Worm (Caenorhabditis elegans) whole organism, L2 larva: Measurements from ENCODE around the gene C14B9.10.

ENCODE experiments used
- ZK546.5 ChIP-seq: sonication (generic microtip); optimal IDR thresholded peaks from 2 replicates; lab custom pipeline; 2017; ENCODE audit warnings: missing biosample characterization, missing genetic modification characterization
- ama-1 ChIP-seq: fragments of 150-350 bp; optimal IDR thresholded peaks from 2 replicates; lab custom pipeline; 2018; ENCODE audit warnings: inconsistent platforms
- ceh-82 ChIP-seq: fragments of 150-350 bp; optimal IDR thresholded peaks from 2 replicates; lab custom pipeline; 2014; ENCODE audit warnings: missing biosample characterization, missing genetic modification characterization
- egl-27 ChIP-seq: sonication (generic microtip); optimal IDR thresholded peaks from 3 replicates; lab custom pipeline; 2017; ENCODE audit warnings: missing biosample characterization, missing genetic modification reagents, missing genetic modification characterization
- nhr-10 ChIP-seq: sonication (generic microtip); optimal IDR thresholded peaks from 2 replicates; lab custom pipeline; 2017; ENCODE audit warnings: missing biosample characterization, missing genetic modification characterization
- nhr-237 ChIP-seq: fragments of 150-350 bp; optimal IDR thresholded peaks from 2 replicates; lab custom pipeline; 2014; ENCODE audit warnings: missing biosample characterization, missing genetic modification characterization
- nhr-6 ChIP-seq: fragments of 150-350 bp; optimal IDR thresholded peaks from 2 replicates; lab custom pipeline; 2014; ENCODE audit warnings: missing biosample characterization, missing genetic modification characterization
- skn-1 ChIP-seq: sonication (generic microtip); optimal IDR thresholded peaks from 2 replicates; lab custom pipeline; 2017; ENCODE audit warnings: missing biosample characterization, missing genetic modification characterization
- snpc-4 ChIP-seq: fragments of 150-350 bp; optimal IDR thresholded peaks from 2 replicates; lab custom pipeline; 2014; ENCODE audit warnings: missing biosample characterization, missing genetic modification characterization
- zag-1 ChIP-seq: fragments of 150-350 bp; optimal IDR thresholded peaks from 2 replicates; lab custom pipeline; 2014; ENCODE audit warnings: missing biosample characterization, missing genetic modification characterization
- ztf-11 ChIP-seq: sonication (generic microtip); optimal IDR thresholded peaks from 2 replicates; lab custom pipeline; 2017; ENCODE audit warnings: missing biosample characterization, missing genetic modification characterization
- ztf-4 ChIP-seq: fragments of 150-350 bp; optimal IDR thresholded peaks from 2 replicates; lab custom pipeline; 2014; ENCODE audit warnings: missing biosample characterization, missing genetic modification characterization

ce11 chrIII:8154423-8154822 is 23.8 kb downstream of the C14B9.10 start:
- no peak for TF ChIP-seq ceh-82 (tag; lab: Kevin White, UChicago)
- TF ChIP-seq zag-1 (tag; lab: Kevin White, UChicago): no peak
- TF ChIP-seq snpc-4: no peak
- no peak for TF ChIP-seq nhr-6 (tag; lab: Kevin White, UChicago)
- TF ChIP-seq ama-1 (lab: Kevin White, UChicago): no peak
- TF ChIP-seq nhr-10 (tag; lab: Kevin White, UChicago): no peak
- no peak for TF ChIP-seq ztf-4 (tag; lab: Kevin White, UChicago)
- no peak for TF ChIP-seq skn-1 (tag; lab: Kevin White, UChicago)
- no peak for TF ChIP-seq egl-27 (tag; lab: Kevin White, UChicago)
- no peak for TF ChIP-seq ztf-11 (tag; lab: Kevin White, UChicago)
- TF ChIP-seq ZK546.5 (tag; lab: Kevin White, UChicago): no peak
- TF ChIP-seq nhr-237 (tag; lab: Kevin White, UChicago): no peak
